Fruit fly (Drosophila melanogaster) whole organism, embryonic: ENCODE measurements around the gene Ror.

Experiments
- Bgb ChIP-seq: fragments of 200-800 bp; sonication (Bioruptor generic); IDR thresholded peaks from 2 replicates; pipeline ENCODE4 v1.3.6; 2022; ENCODE audit warnings: missing biosample characterization, missing genetic modification characterization; ENCODE audit not compliant: partially characterized antibody
- CG10321 ChIP-seq: fragments of 200-800 bp; sonication (Bioruptor generic); IDR thresholded peaks from 2 replicates; pipeline ENCODE4 v1.3.6; 2022; ENCODE audit warnings: missing biosample characterization, missing genetic modification characterization
- CG12236 ChIP-seq: fragments of 200-800 bp; sonication (Bioruptor generic); optimal IDR thresholded peaks from 2 replicates; lab custom pipeline; 2016; ENCODE audit warnings: missing biosample characterization, missing genetic modification characterization
- CG13287 ChIP-seq: fragments of 200-800 bp; sonication (Bioruptor generic); IDR thresholded peaks from 2 replicates; pipeline ENCODE4 v1.3.6; 2022; ENCODE audit warnings: missing biosample characterization, missing genetic modification characterization; ENCODE audit not compliant: partially characterized antibody
- CG13624 ChIP-seq: fragments of 200-800 bp; sonication (Bioruptor generic); optimal IDR thresholded peaks from 2 replicates; lab custom pipeline; 2016; ENCODE audit warnings: missing biosample characterization, missing genetic modification characterization
- CG14050 ChIP-seq: fragments of 200-800 bp; sonication (Bioruptor generic); IDR thresholded peaks from 3 replicates; pipeline ENCODE4 v1.3.6; 2022; ENCODE audit warnings: missing biosample characterization, missing genetic modification characterization
- CG14710 ChIP-seq: fragments of 200-800 bp; sonication (Bioruptor generic); optimal IDR thresholded peaks from 3 replicates; lab custom pipeline; 2019; ENCODE audit warnings: missing biosample characterization, mild to moderate bottlenecking, missing genetic modification characterization, moderate library complexity
- CG1647 ChIP-seq: fragments of 200-800 bp; sonication (Bioruptor generic); optimal IDR thresholded peaks from 3 replicates; lab custom pipeline; 2016; ENCODE audit warnings: missing biosample characterization, missing genetic modification characterization
- CG16813 ChIP-seq: fragments of 200-800 bp; sonication (Bioruptor generic); IDR thresholded peaks from 3 replicates; pipeline ENCODE4 v1.3.6; 2022; ENCODE audit warnings: missing biosample characterization, missing genetic modification characterization; ENCODE audit not compliant: partially characterized antibody
- CG17829 ChIP-seq: fragments of 200-800 bp; optimal IDR thresholded peaks from 2 replicates; lab custom pipeline; 2019; ENCODE audit warnings: missing biosample characterization, mild to moderate bottlenecking, missing genetic modification characterization, moderate library complexity
- CG18262 ChIP-seq: fragments of 200-800 bp; optimal IDR thresholded peaks from 3 replicates; lab custom pipeline; 2019; ENCODE audit warnings: missing biosample characterization, mild to moderate bottlenecking, missing genetic modification characterization, moderate library complexity
- CG2129 ChIP-seq: fragments of 200-800 bp; sonication (Bioruptor generic); IDR thresholded peaks from 2 replicates; pipeline ENCODE4 v1.3.6; 2022; ENCODE audit warnings: missing biosample characterization, missing genetic modification characterization; ENCODE audit not compliant: partially characterized antibody
- CG32767 ChIP-seq: fragments of 200-800 bp; sonication (Bioruptor generic); IDR thresholded peaks from 2 replicates; pipeline ENCODE4 v1.3.6; 2022; ENCODE audit warnings: missing biosample characterization, missing genetic modification characterization
- CG4328 ChIP-seq: fragments of 200-800 bp; sonication (Bioruptor generic); optimal IDR thresholded peaks from 3 replicates; lab custom pipeline; 2017; ENCODE audit warnings: missing biosample characterization, missing genetic modification reagents, missing genetic modification characterization
- CG4404 ChIP-seq: fragments of 200-800 bp; sonication (Bioruptor generic); IDR thresholded peaks from 2 replicates; pipeline ENCODE4 v1.3.6; 2022; ENCODE audit warnings: missing biosample characterization, missing genetic modification characterization
- CG4730 ChIP-seq: fragments of 200-800 bp; sonication (Bioruptor generic); IDR thresholded peaks from 2 replicates; pipeline ENCODE4 v1.3.6; 2022; ENCODE audit warnings: missing biosample characterization, missing genetic modification characterization
- CG6654 ChIP-seq: fragments of 200-800 bp; sonication (Bioruptor generic); optimal IDR thresholded peaks from 2 replicates; lab custom pipeline; 2017; ENCODE audit warnings: missing biosample characterization, mild to moderate bottlenecking, missing genetic modification characterization
- CG6791 ChIP-seq: fragments of 200-800 bp; sonication (Bioruptor generic); IDR thresholded peaks from 3 replicates; pipeline ENCODE4 v1.3.6; 2022; ENCODE audit warnings: missing biosample characterization, missing genetic modification characterization; ENCODE audit not compliant: partially characterized antibody
- CG7372 ChIP-seq: fragments of 200-800 bp; sonication (Bioruptor generic); IDR thresholded peaks from 2 replicates; pipeline ENCODE4 v1.3.6; 2022; ENCODE audit warnings: missing biosample characterization, missing genetic modification characterization
- CG8478 ChIP-seq: fragments of >200 bp; optimal IDR thresholded peaks from 2 replicates; lab custom pipeline; 2018
- D ChIP-seq, 2 experiments: fragments of 200-800 bp in 1 of 2; fragments of >200 bp in 1 of 2; sonication (Bioruptor generic) in 1 of 2; optimal IDR thresholded peaks; 2 replicates in 1 of 2; 3 replicates in 1 of 2; lab custom pipeline; 2017; ENCODE audit warnings: mild to moderate bottlenecking in 1 of 2, missing biosample characterization in 1 of 2, missing genetic modification characterization in 1 of 2, missing genetic modification reagents in 1 of 2
- Dll ChIP-seq: fragments of 200-800 bp; sonication (Bioruptor generic); IDR thresholded peaks from 4 replicates; pipeline ENCODE4 v1.3.6; 2022; ENCODE audit warnings: missing biosample characterization, missing genetic modification characterization; ENCODE audit not compliant: partially characterized antibody
- ERR ChIP-seq: fragments of 200-800 bp; sonication (Bioruptor generic); optimal IDR thresholded peaks from 2 replicates; lab custom pipeline; 2016; ENCODE audit warnings: missing biosample characterization, missing genetic modification characterization
- H2.0 ChIP-seq: fragments of 200-800 bp; sonication (Bioruptor generic); IDR thresholded peaks from 2 replicates; pipeline ENCODE4 v1.3.6; 2022; ENCODE audit warnings: missing biosample characterization, missing genetic modification characterization
- HLH4C ChIP-seq: fragments of 200-800 bp; sonication (Bioruptor generic); IDR thresholded peaks from 3 replicates; pipeline ENCODE4 v1.3.6; 2022; ENCODE audit warnings: missing biosample characterization, missing genetic modification characterization; ENCODE audit not compliant: partially characterized antibody
- HmgD ChIP-seq: fragments of 200-800 bp; sonication (Bioruptor generic); optimal IDR thresholded peaks from 3 replicates; lab custom pipeline; 2016; ENCODE audit warnings: missing biosample characterization, missing genetic modification characterization
- HmgZ ChIP-seq: fragments of 200-800 bp; sonication (Bioruptor generic); optimal IDR thresholded peaks from 2 replicates; lab custom pipeline; 2018; ENCODE audit warnings: missing biosample characterization, mild to moderate bottlenecking, missing genetic modification characterization
- Lim3 ChIP-seq: fragments of 200-800 bp; sonication (Bioruptor generic); IDR thresholded peaks from 2 replicates; pipeline ENCODE4 v1.3.6; 2022; ENCODE audit warnings: missing biosample characterization, missing genetic modification characterization
- MBD-R2 ChIP-seq: fragments of 200-800 bp; sonication (Bioruptor generic); IDR thresholded peaks from 2 replicates; pipeline ENCODE4 v1.3.6; 2022; ENCODE audit warnings: missing biosample characterization, missing genetic modification characterization
- MTF-1 ChIP-seq: fragments of 200-800 bp; sonication (Bioruptor generic); optimal IDR thresholded peaks from 2 replicates; lab custom pipeline; 2018; ENCODE audit warnings: missing biosample characterization, mild to moderate bottlenecking, missing genetic modification characterization, borderline replicate concordance
- Side ChIP-seq: fragments of 200-800 bp; sonication (Bioruptor generic); optimal IDR thresholded peaks from 2 replicates; lab custom pipeline; 2016; ENCODE audit warnings: missing biosample characterization, missing genetic modification characterization
- Spps ChIP-seq: fragments of 200-800 bp; sonication (Bioruptor generic); optimal IDR thresholded peaks from 2 replicates; lab custom pipeline; 2018; ENCODE audit warnings: missing biosample characterization, mild to moderate bottlenecking, missing genetic modification characterization
- YL-1 ChIP-seq: fragments of 200-800 bp; sonication (Bioruptor generic); optimal IDR thresholded peaks from 3 replicates; lab custom pipeline; 2017; ENCODE audit warnings: missing biosample characterization, mild to moderate bottlenecking, missing genetic modification characterization
- btn ChIP-seq: fragments of 200-800 bp; sonication (Bioruptor generic); optimal IDR thresholded peaks from 2 replicates; lab custom pipeline; 2016; ENCODE audit warnings: missing biosample characterization, missing genetic modification characterization
- cad ChIP-seq: fragments of >200 bp; optimal IDR thresholded peaks from 2 replicates; lab custom pipeline; 2017; ENCODE audit warnings: missing biosample characterization, missing genetic modification characterization
- chm ChIP-seq: fragments of 200-800 bp; sonication (Bioruptor generic); IDR thresholded peaks from 2 replicates; pipeline ENCODE4 v1.3.6; 2022; ENCODE audit warnings: missing biosample characterization, missing genetic modification characterization
- da ChIP-seq: fragments of 200-800 bp; sonication (Bioruptor generic); optimal IDR thresholded peaks from 2 replicates; lab custom pipeline; 2016; ENCODE audit warnings: missing biosample characterization, missing genetic modification characterization
- disco-r ChIP-seq: fragments of 200-800 bp; sonication (Bioruptor generic); optimal IDR thresholded peaks from 2 replicates; lab custom pipeline; 2016; ENCODE audit warnings: missing biosample characterization, missing genetic modification characterization
- emc ChIP-seq: fragments of 200-800 bp; sonication (Bioruptor generic); optimal IDR thresholded peaks from 2 replicates; lab custom pipeline; 2016; ENCODE audit warnings: missing biosample characterization, missing genetic modification characterization
- en ChIP-seq: fragments of 200-800 bp; sonication (Bioruptor generic); optimal IDR thresholded peaks from 2 replicates; lab custom pipeline; 2016; ENCODE audit warnings: missing biosample characterization, missing genetic modification characterization
- hb ChIP-seq: fragments of 200-800 bp; sonication (Bioruptor generic); IDR thresholded peaks from 3 replicates; pipeline ENCODE4 v1.3.6; 2022; ENCODE audit warnings: missing biosample characterization, missing genetic modification characterization; ENCODE audit not compliant: partially characterized antibody
- kni ChIP-seq: fragments of 200-800 bp; sonication (Bioruptor generic); optimal IDR thresholded peaks from 3 replicates; lab custom pipeline; 2017; ENCODE audit warnings: mild to moderate bottlenecking, missing biosample characterization, missing genetic modification reagents, missing genetic modification characterization
- lilli ChIP-seq: fragments of 200-800 bp; sonication (Bioruptor generic); optimal IDR thresholded peaks from 3 replicates; lab custom pipeline; 2016; ENCODE audit warnings: missing biosample characterization, missing genetic modification characterization
- lola ChIP-seq, 3 experiments: fragments of >200 bp in 2 of 3; fragments of 200-800 bp in 1 of 3; sonication (Bioruptor generic) in 1 of 3; optimal IDR thresholded peaks; 2 replicates each; lab custom pipeline; 2017 to 2019; ENCODE audit warnings: missing biosample characterization in 3 of 3, missing genetic modification characterization in 3 of 3, mild to moderate bottlenecking in 1 of 3, moderate library complexity in 1 of 3
- pho ChIP-seq: fragments of 200-800 bp; sonication (Bioruptor generic); optimal IDR thresholded peaks from 2 replicates; lab custom pipeline; 2016; ENCODE audit warnings: missing biosample characterization, missing genetic modification characterization
- ro ChIP-seq: fragments of 200-800 bp; sonication (Bioruptor generic); IDR thresholded peaks from 2 replicates; pipeline ENCODE4 v1.3.6; 2022; ENCODE audit warnings: missing biosample characterization, missing genetic modification characterization
- sim ChIP-seq: fragments of 200-800 bp; sonication (Bioruptor generic); IDR thresholded peaks from 2 replicates; pipeline ENCODE4 v1.3.6; 2022; ENCODE audit warnings: missing biosample characterization, missing genetic modification characterization
- tgo ChIP-seq: fragments of 200-800 bp; sonication (Bioruptor generic); IDR thresholded peaks from 3 replicates; pipeline ENCODE4 v1.3.6; 2022; ENCODE audit warnings: missing biosample characterization, missing genetic modification characterization
- tio ChIP-seq: fragments of 200-800 bp; sonication (Bioruptor generic); optimal IDR thresholded peaks from 2 replicates; lab custom pipeline; 2017; ENCODE audit warnings: missing biosample characterization, missing genetic modification characterization, inconsistent platforms
- toy ChIP-seq: fragments of 200-800 bp; sonication (Bioruptor generic); IDR thresholded peaks from 2 replicates; pipeline ENCODE4 v1.3.6; 2022; ENCODE audit warnings: missing biosample characterization, missing genetic modification characterization
- trem ChIP-seq: fragments of 200-800 bp; optimal IDR thresholded peaks from 3 replicates; lab custom pipeline; 2019; ENCODE audit warnings: missing biosample characterization, mild to moderate bottlenecking, missing genetic modification characterization, moderate library complexity
- yki ChIP-seq: fragments of >200 bp; optimal IDR thresholded peaks from 3 replicates; lab custom pipeline; 2018

Ror gene

DNA sequence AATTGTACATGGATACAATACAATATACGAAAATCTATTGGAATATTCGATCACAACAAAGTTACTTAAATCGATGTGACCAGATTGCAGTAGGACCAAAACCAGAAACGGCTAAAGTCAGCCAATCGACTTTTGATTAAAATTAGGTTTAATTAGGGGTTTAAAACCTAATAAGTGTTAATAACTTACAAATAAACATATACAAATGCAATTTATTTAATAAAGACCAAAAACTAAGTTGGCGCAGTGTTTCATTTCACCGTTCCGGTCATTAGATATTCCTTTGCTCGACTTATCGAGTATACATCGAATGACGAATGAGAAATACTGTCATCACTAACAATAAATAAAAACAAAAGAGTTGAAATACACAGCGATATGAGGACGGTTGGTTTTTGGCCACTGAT lies 1.2 kb upstream of the Ror start, which contains the start of the genes bsk and CG31717 (continued):
- no peak for TF ChIP-seq toy (GFP tag; lab: Robert Waterston, UW)
- no peak for TF ChIP-seq CG1647 (GFP tag; lab: Kevin White, UChicago)
- no peak for TF ChIP-seq CG4328 (GFP tag; lab: Kevin White, UChicago)
- TF ChIP-seq CG32767 (GFP tag; lab: Robert Waterston, UW) = no peak
- no peak for TF ChIP-seq cad (GFP tag; lab: Kevin White, UChicago)
- TF ChIP-seq trem (tag; lab: Kevin White, UChicago) = peak; percentile 82
- no peak for TF ChIP-seq CG13624 (GFP tag; lab: Kevin White, UChicago)
- no peak for TF ChIP-seq yki (lab: Kevin White, UChicago)
- TF ChIP-seq pho (GFP tag; lab: Kevin White, UChicago) = no peak
- TF ChIP-seq HmgD (GFP tag; lab: Kevin White, UChicago) = no peak
- no peak for TF ChIP-seq CG2129 (GFP tag; lab: Robert Waterston, UW)
- no peak for TF ChIP-seq Side (GFP tag; lab: Kevin White, UChicago)
- no peak for TF ChIP-seq tgo
- TF ChIP-seq CG14050 (GFP tag; lab: Robert Waterston, UW) = no peak
- TF ChIP-seq CG4404 (GFP tag; lab: Robert Waterston, UW) = no peak
- TF ChIP-seq CG10321 (GFP tag; lab: Robert Waterston, UW) = no peak
- peak; percentile 15 for TF ChIP-seq HmgZ (tag; lab: Kevin White, UChicago)
- TF ChIP-seq CG8478 = no peak
- TF ChIP-seq Bgb (GFP tag; lab: Robert Waterston, UW) = peak; percentile 34; the same call in 1 of the 2 replicates
- TF ChIP-seq CG4730 = no peak
- TF ChIP-seq CG17829 (tag; lab: Kevin White, UChicago) = peak; percentile 38
- no peak for TF ChIP-seq btn (GFP tag; lab: Kevin White, UChicago)
- no peak for TF ChIP-seq ro
- TF ChIP-seq Dll (GFP tag; lab: Robert Waterston, UW) = peak; percentile 68; the same call in 2 of the 4 replicates
- no peak for TF ChIP-seq tio (GFP tag; lab: Kevin White, UChicago)
- TF ChIP-seq HLH4C (GFP tag; lab: Robert Waterston, UW) = peak; percentile 49; the same call in 1 of the 3 replicates
- TF ChIP-seq CG13287 (GFP tag; lab: Robert Waterston, UW) = peak; percentile 68
- TF ChIP-seq kni (GFP tag; lab: Kevin White, UChicago) = no peak
- TF ChIP-seq D (optimal IDR thresholded peaks at IDR 0.05; lab: Kevin White, UChicago) = no peak
- no peak for TF ChIP-seq D (GFP tag; optimal IDR thresholded peaks at IDR 0.05; lab: Kevin White, UChicago)
- TF ChIP-seq chm = no peak
- peak; percentile 7 for TF ChIP-seq lilli (GFP tag; lab: Kevin White, UChicago)
- TF ChIP-seq ERR (GFP tag; lab: Kevin White, UChicago) = no peak
- peak; percentile 36 for TF ChIP-seq YL-1
- no peak for TF ChIP-seq Lim3
- peak; percentile 44; the same call in 1 of the 3 replicates for TF ChIP-seq CG16813 (GFP tag; lab: Robert Waterston, UW)
- no peak for TF ChIP-seq disco-r (GFP tag; lab: Kevin White, UChicago)
- TF ChIP-seq H2.0 (GFP tag; lab: Robert Waterston, UW) = no peak
- no peak for TF ChIP-seq CG18262 (tag; lab: Kevin White, UChicago)
- TF ChIP-seq Spps (tag; lab: Kevin White, UChicago) = no peak
- TF ChIP-seq CG7372 (GFP tag; lab: Robert Waterston, UW) = no peak
- TF ChIP-seq da (GFP tag; lab: Kevin White, UChicago) = no peak
- TF ChIP-seq MBD-R2 (GFP tag; lab: Robert Waterston, UW) = peak; percentile 65
- TF ChIP-seq CG14710 (tag; lab: Kevin White, UChicago) = peak; percentile 62
- TF ChIP-seq emc (GFP tag; lab: Kevin White, UChicago) = no peak
- TF ChIP-seq CG12236 (GFP tag; lab: Kevin White, UChicago) = no peak
- no peak for TF ChIP-seq lola (GFP tag; optimal IDR thresholded peaks at IDR 0.05; lab: Kevin White, UChicago)
- no peak for TF ChIP-seq sim (GFP tag; lab: Robert Waterston, UW)
- no peak for TF ChIP-seq hb (GFP tag; lab: Robert Waterston, UW)
- TF ChIP-seq CG6654 (GFP tag; lab: Kevin White, UChicago) = no peak
- TF ChIP-seq en (GFP tag; lab: Kevin White, UChicago) = no peak
- TF ChIP-seq CG6791 (GFP tag; lab: Robert Waterston, UW) = peak; percentile 58; the same call in 1 of the 3 replicates
- no peak for TF ChIP-seq MTF-1 (GFP tag; lab: Kevin White, UChicago)
